Fruit fly (Drosophila melanogaster): Measurements from ENCODE around the gene CG31274.
A peak's percentile ranks its signal among the peaks of the same experiment; 100 is the strongest.

CG31274 gene

DNA sequence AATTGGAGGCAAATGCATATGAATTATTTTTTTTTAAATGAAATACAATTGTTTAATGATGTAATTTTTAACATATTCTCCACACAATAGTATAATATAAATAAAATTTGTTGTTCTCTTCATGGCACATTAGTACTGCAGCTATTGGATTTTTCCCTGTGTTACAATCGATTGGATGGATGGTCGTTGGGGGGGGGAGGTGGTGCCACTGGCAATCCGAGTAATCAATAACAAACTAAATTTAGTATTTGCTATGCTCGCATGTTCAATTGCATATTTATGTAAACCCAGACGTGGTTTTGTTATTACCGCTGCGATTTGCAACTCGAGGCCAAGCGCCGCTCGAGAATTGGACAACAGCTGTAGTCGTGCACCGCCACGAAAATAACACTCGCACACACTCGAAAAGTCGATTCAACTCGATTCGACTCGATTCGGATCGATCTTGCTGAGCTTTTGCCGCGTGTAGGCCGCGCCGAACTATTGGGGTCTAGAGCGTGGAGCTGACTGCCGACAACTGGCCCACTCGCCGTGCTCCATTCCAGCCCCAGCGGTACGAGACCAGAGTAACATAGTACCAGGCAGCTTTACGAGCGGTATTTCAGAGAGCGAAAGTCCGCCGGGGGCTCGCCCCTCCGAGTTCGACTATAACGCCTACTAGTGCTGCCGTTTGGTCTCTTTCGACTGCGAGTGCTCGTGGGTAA is 5.4 kb upstream of the CG31274 start, which contains the start of gene CG18622 (continued):
- TF ChIP-seq CG9609 (GFP tag; optimal IDR thresholded peaks at IDR 0.05) (no peak), CG10979 (tag; optimal IDR thresholded peaks at IDR 0.05) (no peak), zfh1 (GFP tag; IDR thresholded peaks at IDR 0.05) (no peak), B-H1 (GFP tag; IDR thresholded peaks at IDR 0.05) (no peak), lab (GFP tag; optimal IDR thresholded peaks at IDR 0.05) (peak; percentile 26), eyg (GFP tag; optimal IDR thresholded peaks at IDR 0.05) (no peak), odd (GFP tag; optimal IDR thresholded peaks at IDR 0.05) (no peak), zen (tag; optimal IDR thresholded peaks at IDR 0.05) (no peak), CG12744 (GFP tag; optimal IDR thresholded peaks at IDR 0.05) (no peak), CoRest (tag; optimal IDR thresholded peaks at IDR 0.05) (peak; percentile 8), bab2 (GFP tag; optimal IDR thresholded peaks at IDR 0.05) (no peak), al (GFP tag; IDR thresholded peaks at IDR 0.05) (no peak), CG2875 (GFP tag; optimal IDR thresholded peaks at IDR 0.05) (no peak), CG18011 (GFP tag; optimal IDR thresholded peaks at IDR 0.05) (no peak), CG10431 (GFP tag; optimal IDR thresholded peaks at IDR 0.05) (no peak), CG6854 (GFP tag; optimal IDR thresholded peaks at IDR 0.05) (no peak), CG8478 (optimal IDR thresholded peaks at IDR 0.05) (no peak), Lpt (GFP tag; optimal IDR thresholded peaks at IDR 0.05) (no peak), run (tag; optimal IDR thresholded peaks at IDR 0.05) (no peak), CG8388 (GFP tag; optimal IDR thresholded peaks at IDR 0.05) (no peak), ash1 (GFP tag; optimal IDR thresholded peaks at IDR 0.05) (no peak), Hr39 (optimal IDR thresholded peaks at IDR 0.05) (no peak), Doc3 (GFP tag; IDR thresholded peaks at IDR 0.05; ENCODE audit: partially characterized antibody) (no peak), MBD-R2 (GFP tag; IDR thresholded peaks at IDR 0.05) (0 out of 2 replicates have a peak, but pooled peaks have one; percentile 19), Elba2 (GFP tag; optimal IDR thresholded peaks at IDR 0.05) (no peak), pzg (GFP tag; optimal IDR thresholded peaks at IDR 0.05) (no peak), CG12104 (GFP tag; optimal IDR thresholded peaks at IDR 0.05) (no peak), Atf3 (GFP tag; optimal IDR thresholded peaks at IDR 0.05) (no peak), sug (tag; optimal IDR thresholded peaks at IDR 0.05) (peak; percentile 83), CG3281 (GFP tag; optimal IDR thresholded peaks at IDR 0.05) (no peak), crc (GFP tag; optimal IDR thresholded peaks at IDR 0.05) (no peak), disco-r (GFP tag; optimal IDR thresholded peaks at IDR 0.05) (no peak), Ets65A (GFP tag) (no peak), D19A (tag; optimal IDR thresholded peaks at IDR 0.05) (no peak), peb (GFP tag; IDR thresholded peaks at IDR 0.05) (no peak), CG7357 (GFP tag; IDR thresholded peaks at IDR 0.05) (no peak), Rx (GFP tag; IDR thresholded peaks at IDR 0.05) (no peak), CG17385 (GFP tag; optimal IDR thresholded peaks at IDR 0.05) (no peak), Vsx1 (GFP tag; optimal IDR thresholded peaks at IDR 0.05) (no peak), da (GFP tag; optimal IDR thresholded peaks at IDR 0.05) (no peak), stc (GFP tag; IDR thresholded peaks at IDR 0.05) (no peak), Sin3A (optimal IDR thresholded peaks at IDR 0.05) (no peak), cas (GFP tag; IDR thresholded peaks at IDR 0.05) (no peak), gsb (GFP tag; IDR thresholded peaks at IDR 0.05) (no peak), schlank (tag; optimal IDR thresholded peaks at IDR 0.05) (no peak), NK7.1 (GFP tag; optimal IDR thresholded peaks at IDR 0.05) (no peak), Dfd (GFP tag; optimal IDR thresholded peaks at IDR 0.05) (no peak), MTF-1 (GFP tag; optimal IDR thresholded peaks at IDR 0.05; ENCODE audit: borderline replicate concordance) (no peak), row (GFP tag; IDR thresholded peaks at IDR 0.05) (no peak; the same call in 2 of the 3 replicates), Pdp1 (GFP tag; optimal IDR thresholded peaks at IDR 0.05) (no peak), Antp (GFP tag; optimal IDR thresholded peaks at IDR 0.05) (no peak), Blimp-1 (GFP tag; optimal IDR thresholded peaks at IDR 0.05) (peak; percentile 74)
